Worm (Caenorhabditis elegans) whole organism, L1 larva: ENCODE results near the gene brap-2.

Experiments used
- C34B4.2 ChIP-seq: sonication (generic microtip); optimal IDR thresholded peaks from 2 replicates; lab custom pipeline; 2017; ENCODE audit warnings: mild to moderate bottlenecking, missing genetic modification characterization, missing compliant biosample characterization
- F16B12.6 ChIP-seq: fragments of 150-350 bp; optimal IDR thresholded peaks from 2 replicates; lab custom pipeline; 2014; ENCODE audit warnings: missing biosample characterization, missing genetic modification characterization
- aha-1 ChIP-seq: fragments of 150-350 bp; optimal IDR thresholded peaks from 2 replicates; lab custom pipeline; 2014; ENCODE audit warnings: missing biosample characterization, missing genetic modification characterization
- alr-1 ChIP-seq: fragments of 200-800 bp; sonication (Bioruptor generic); optimal IDR thresholded peaks from 2 replicates; lab custom pipeline; 2018; ENCODE audit warnings: borderline replicate concordance, mild to moderate bottlenecking, missing genetic modification characterization, missing compliant biosample characterization
- ama-1 ChIP-seq: fragments of 150-350 bp; optimal IDR thresholded peaks from 2 replicates; lab custom pipeline; 2014
- blmp-1 ChIP-seq: fragments of 150-350 bp; optimal IDR thresholded peaks from 2 replicates; lab custom pipeline; 2014; ENCODE audit warnings: missing biosample characterization, missing genetic modification characterization
- ceh-88 ChIP-seq: fragments of 200-800 bp; sonication (Bioruptor generic); IDR thresholded peaks from 2 replicates; pipeline ENCODE4 v1.3.6; 2022; ENCODE audit warnings: missing genetic modification characterization, missing compliant biosample characterization
- ceh-90 ChIP-seq: sonication (generic microtip); optimal IDR thresholded peaks from 2 replicates; lab custom pipeline; 2016; ENCODE audit warnings: missing genetic modification characterization, missing compliant biosample characterization
- dsc-1 ChIP-seq: sonication (generic microtip); optimal IDR thresholded peaks from 2 replicates; lab custom pipeline; 2016; ENCODE audit warnings: mild to moderate bottlenecking, missing genetic modification characterization, missing compliant biosample characterization
- efl-1 ChIP-seq, 4 experiments: fragments of 150-350 bp; optimal IDR thresholded peaks in 3 of 4; peaks in 1 of 4; 1 replicate in 1 of 4; 2 replicates in 3 of 4; lab custom pipeline; 2014; ENCODE audit warnings: missing biosample characterization in 2 of 4, missing genetic modification characterization in 2 of 4, missing genetic modification reagents in 2 of 4
- elt-2 ChIP-seq: sonication (generic microtip); optimal IDR thresholded peaks from 2 replicates; lab custom pipeline; 2016; ENCODE audit warnings: missing genetic modification characterization, mild to moderate bottlenecking, inconsistent platforms, missing compliant biosample characterization, missing genetic modification reagents
- elt-3 ChIP-seq, 6 experiments: fragments of 150-350 bp in 1 of 6; sonication (generic microtip); optimal IDR thresholded peaks; 2 replicates each; lab custom pipeline; 2017 to 2018; ENCODE audit warnings: missing biosample characterization in 6 of 6, missing genetic modification characterization in 6 of 6, inconsistent platforms in 1 of 6
- ets-5 ChIP-seq: fragments of 200-800 bp; sonication (Bioruptor generic); IDR thresholded peaks from 2 replicates; pipeline ENCODE4 v1.3.6; 2022; ENCODE audit warnings: missing genetic modification characterization, missing compliant biosample characterization
- fkh-10 ChIP-seq: sonication (generic microtip); optimal IDR thresholded peaks from 2 replicates; lab custom pipeline; 2017; ENCODE audit warnings: missing biosample characterization, missing genetic modification reagents, missing genetic modification characterization
- fkh-4 ChIP-seq: sonication (generic microtip); optimal IDR thresholded peaks from 2 replicates; lab custom pipeline; 2016; ENCODE audit warnings: missing compliant biosample characterization, missing genetic modification characterization, borderline replicate concordance
- fkh-8 ChIP-seq: sonication (generic microtip); optimal IDR thresholded peaks from 2 replicates; lab custom pipeline; 2016; ENCODE audit warnings: mild to moderate bottlenecking, missing genetic modification characterization, missing compliant biosample characterization
- fos-1 ChIP-seq: fragments of 150-350 bp; optimal IDR thresholded peaks from 2 replicates; lab custom pipeline; 2014; ENCODE audit warnings: missing biosample characterization, missing genetic modification characterization
- grh-1 ChIP-seq: fragments of 200-800 bp; sonication (Bioruptor generic); IDR thresholded peaks from 2 replicates; pipeline ENCODE4 v1.3.6; 2022; ENCODE audit warnings: missing genetic modification reagents, missing genetic modification characterization, missing compliant biosample characterization
- hlh-17 ChIP-seq: fragments of 200-800 bp; sonication (Bioruptor generic); optimal IDR thresholded peaks from 2 replicates; lab custom pipeline; 2018; ENCODE audit warnings: missing genetic modification characterization, mild to moderate bottlenecking, missing compliant biosample characterization, moderate library complexity, borderline replicate concordance
- irx-1 ChIP-seq: sonication (generic microtip); optimal IDR thresholded peaks from 2 replicates; lab custom pipeline; 2016; ENCODE audit warnings: missing genetic modification characterization, missing compliant biosample characterization
- jun-1 ChIP-seq: fragments of 150-350 bp; optimal IDR thresholded peaks from 2 replicates; lab custom pipeline; 2014; ENCODE audit warnings: missing biosample characterization, missing genetic modification reagents, missing genetic modification characterization
- lin-14 ChIP-seq: fragments of 200-800 bp; sonication (Bioruptor generic); optimal IDR thresholded peaks from 2 replicates; lab custom pipeline; 2018; ENCODE audit warnings: mild to moderate bottlenecking, missing genetic modification characterization, moderate library complexity, missing compliant biosample characterization
- lin-15B ChIP-seq: fragments of 150-350 bp; sonication (generic microtip); optimal IDR thresholded peaks from 3 replicates; lab custom pipeline; 2014; ENCODE audit warnings: missing biosample characterization, missing genetic modification characterization
- lin-35 ChIP-seq, 2 experiments: fragments of 150-350 bp; optimal IDR thresholded peaks; 2 replicates each; lab custom pipeline; 2014; ENCODE audit warnings: missing biosample characterization in 2 of 2, missing genetic modification characterization in 2 of 2, missing genetic modification reagents in 2 of 2
- lir-3 ChIP-seq: sonication (generic microtip); optimal IDR thresholded peaks from 2 replicates; lab custom pipeline; 2016; ENCODE audit warnings: mild to moderate bottlenecking, missing genetic modification characterization, moderate library complexity, missing compliant biosample characterization; ENCODE audit not compliant: poor library complexity
- lsy-2 ChIP-seq, 2 experiments: fragments of 150-350 bp; optimal IDR thresholded peaks; 2 replicates each; lab custom pipeline; 2014; ENCODE audit warnings: missing biosample characterization in 2 of 2, missing genetic modification characterization in 2 of 2
- mab-9 ChIP-seq: fragments of 200-800 bp; sonication (Bioruptor generic); IDR thresholded peaks from 2 replicates; pipeline ENCODE4 v1.3.6; 2022; ENCODE audit warnings: missing genetic modification reagents, missing genetic modification characterization, missing compliant biosample characterization
- mdl-1 ChIP-seq, 2 experiments: fragments of 150-350 bp; optimal IDR thresholded peaks; 2 replicates each; lab custom pipeline; 2014 to 2017; ENCODE audit warnings: missing biosample characterization in 2 of 2, missing genetic modification characterization in 2 of 2, inconsistent platforms in 1 of 2
- nhr-11 ChIP-seq: fragments of 150-350 bp; optimal IDR thresholded peaks from 2 replicates; lab custom pipeline; 2014; ENCODE audit warnings: missing biosample characterization, missing genetic modification characterization
- nhr-12 ChIP-seq: sonication (generic microtip); optimal IDR thresholded peaks from 2 replicates; lab custom pipeline; 2017; ENCODE audit warnings: missing biosample characterization, missing genetic modification characterization
- nhr-20 ChIP-seq: sonication (generic microtip); optimal IDR thresholded peaks from 2 replicates; lab custom pipeline; 2016; ENCODE audit warnings: mild to moderate bottlenecking, missing genetic modification characterization, missing compliant biosample characterization
- nhr-28 ChIP-seq: fragments of 150-350 bp; optimal IDR thresholded peaks from 2 replicates; lab custom pipeline; 2014; ENCODE audit warnings: missing biosample characterization, missing genetic modification characterization
- nhr-47 ChIP-seq: sonication (generic microtip); optimal IDR thresholded peaks from 2 replicates; lab custom pipeline; 2016; ENCODE audit warnings: mild to moderate bottlenecking, missing genetic modification characterization, moderate library complexity, missing compliant biosample characterization
- nhr-71 ChIP-seq: sonication (generic microtip); optimal IDR thresholded peaks from 2 replicates; lab custom pipeline; 2016; ENCODE audit warnings: mild to moderate bottlenecking, missing genetic modification characterization, moderate library complexity, missing compliant biosample characterization
- nhr-77 ChIP-seq: fragments of 150-350 bp; optimal IDR thresholded peaks from 2 replicates; lab custom pipeline; 2014; ENCODE audit warnings: missing biosample characterization, missing genetic modification characterization
- nhr-85 ChIP-seq: sonication (generic microtip); peaks from one replicate; lab custom pipeline; 2016; ENCODE audit warnings: missing genetic modification characterization, inconsistent platforms, missing compliant biosample characterization
- nhr-90 ChIP-seq: sonication (generic microtip); optimal IDR thresholded peaks from 2 replicates; lab custom pipeline; 2016; ENCODE audit warnings: mild to moderate bottlenecking, missing genetic modification characterization, missing compliant biosample characterization; ENCODE audit not compliant: poor library complexity
- pqm-1 ChIP-seq: sonication (generic microtip); optimal IDR thresholded peaks from 3 replicates; lab custom pipeline; 2017; ENCODE audit warnings: missing biosample characterization, missing genetic modification characterization
- rnt-1 ChIP-seq: sonication (generic microtip); optimal IDR thresholded peaks from 2 replicates; lab custom pipeline; 2016; ENCODE audit warnings: mild to moderate bottlenecking, missing genetic modification characterization, moderate library complexity, missing compliant biosample characterization
- skn-1 ChIP-seq: fragments of 150-350 bp; optimal IDR thresholded peaks from 2 replicates; lab custom pipeline; 2014; ENCODE audit warnings: missing biosample characterization, missing genetic modification characterization
- snu-23 ChIP-seq: sonication (generic microtip); optimal IDR thresholded peaks from 2 replicates; lab custom pipeline; 2016; ENCODE audit warnings: missing genetic modification characterization, missing compliant biosample characterization
- sox-4 ChIP-seq: sonication (generic microtip); optimal IDR thresholded peaks from 2 replicates; lab custom pipeline; 2016; ENCODE audit warnings: missing genetic modification characterization, missing compliant biosample characterization
- sup-37 ChIP-seq: fragments of 200-800 bp; sonication (Bioruptor generic); optimal IDR thresholded peaks from 2 replicates; lab custom pipeline; 2018; ENCODE audit warnings: mild to moderate bottlenecking, missing genetic modification characterization, missing compliant biosample characterization
- swsn-7 ChIP-seq: sonication (generic microtip); optimal IDR thresholded peaks from 2 replicates; lab custom pipeline; 2016; ENCODE audit warnings: missing genetic modification characterization, missing compliant biosample characterization
- tlp-1 ChIP-seq: fragments of 150-350 bp; optimal IDR thresholded peaks from 2 replicates; lab custom pipeline; 2014; ENCODE audit warnings: missing biosample characterization, missing genetic modification characterization
- unc-86 ChIP-seq: sonication (generic microtip); optimal IDR thresholded peaks from 2 replicates; lab custom pipeline; 2016; ENCODE audit warnings: missing genetic modification characterization, missing compliant biosample characterization
- vab-15 ChIP-seq: sonication (generic microtip); optimal IDR thresholded peaks from 2 replicates; lab custom pipeline; 2017; ENCODE audit warnings: missing genotype, mild to moderate bottlenecking, missing genetic modification characterization, missing compliant biosample characterization
- xbp-1 ChIP-seq: sonication (generic microtip); optimal IDR thresholded peaks from 2 replicates; lab custom pipeline; 2016; ENCODE audit warnings: missing genetic modification characterization, missing compliant biosample characterization
- zag-1 ChIP-seq: fragments of 150-350 bp; optimal IDR thresholded peaks from 2 replicates; lab custom pipeline; 2014; ENCODE audit warnings: missing biosample characterization, missing genetic modification characterization
- zip-4 ChIP-seq: fragments of 200-800 bp; sonication (Bioruptor generic); optimal IDR thresholded peaks from 2 replicates; lab custom pipeline; 2018; ENCODE audit warnings: mild to moderate bottlenecking, missing genetic modification characterization, moderate library complexity, missing compliant biosample characterization
- ztf-4 ChIP-seq: fragments of 150-350 bp; optimal IDR thresholded peaks from 2 replicates; lab custom pipeline; 2014; ENCODE audit warnings: missing biosample characterization, missing genetic modification characterization

brap-2 gene

DNA sequence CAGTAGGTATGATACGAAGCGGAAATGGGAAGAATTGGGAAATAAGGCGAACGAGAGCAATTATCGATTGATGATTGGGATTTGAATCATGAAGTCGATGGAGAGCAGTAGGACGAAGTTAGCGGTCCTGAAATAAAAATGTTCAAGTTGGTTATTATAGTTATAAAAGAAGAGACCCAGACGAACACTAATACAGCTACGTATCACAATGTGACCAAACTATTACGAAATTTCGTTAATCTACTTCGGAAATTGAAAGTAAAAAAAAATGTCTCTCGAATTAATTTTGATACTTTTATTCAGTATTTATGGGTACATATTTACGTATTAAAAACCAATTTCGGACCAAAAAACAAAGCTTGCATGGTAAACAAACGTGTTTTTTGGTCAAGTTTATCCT is 33.5 kb upstream of the brap-2 start:
- no peak for TF ChIP-seq lsy-2 (tag; optimal IDR thresholded peaks at IDR 0.05; lab: Kevin White, UChicago)
- peak; percentile 12 for TF ChIP-seq nhr-85

DNA sequence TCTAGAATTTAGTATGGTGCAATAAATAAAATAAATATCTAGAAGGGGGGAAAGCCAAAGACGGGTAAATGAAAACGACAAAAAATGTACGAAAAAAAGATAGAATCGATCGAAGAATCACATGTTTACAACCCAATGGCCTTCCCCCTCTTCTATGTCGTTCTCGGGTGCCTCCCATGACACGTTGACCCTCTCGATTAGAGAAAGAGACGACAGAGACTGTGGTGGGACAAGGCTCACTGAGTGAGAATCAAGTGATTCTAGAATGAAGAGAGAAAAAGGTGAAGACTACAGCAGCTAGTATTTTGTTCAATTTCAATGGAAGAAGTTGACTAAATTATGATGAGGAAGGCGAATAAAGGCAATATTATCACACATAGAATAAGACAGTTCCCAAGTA is 33.1 kb upstream of the brap-2 start:
- TF ChIP-seq ceh-88 (GFP tag; lab: Robert Waterston, UW) = no peak
- TF ChIP-seq pqm-1 (tag; lab: Kevin White, UChicago) = no peak
- TF ChIP-seq grh-1 = no peak
- peak in 1 of 6 experiments; percentile 74 for TF ChIP-seq elt-3 (tag; optimal IDR thresholded peaks at IDR 0.05; lab: Kevin White, UChicago)
- TF ChIP-seq nhr-71 (tag; lab: Kevin White, UChicago) = peak; percentile 78
- no peak for TF ChIP-seq ceh-90 (tag; lab: Kevin White, UChicago)
- TF ChIP-seq lsy-2 (tag; optimal IDR thresholded peaks at IDR 0.05; lab: Kevin White, UChicago) = peak; percentile 56 to 73
- peak; percentile 59 for TF ChIP-seq elt-2 (tag; lab: Kevin White, UChicago)
- TF ChIP-seq nhr-28 = no peak
- TF ChIP-seq hlh-17 (GFP tag; lab: Kevin White, UChicago) = no peak
- TF ChIP-seq nhr-47 (tag; lab: Kevin White, UChicago) = peak; percentile 45
- peak; percentile 34 for TF ChIP-seq F16B12.6 (tag; lab: Kevin White, UChicago)
- no peak for TF ChIP-seq aha-1 (tag; lab: Kevin White, UChicago)
- peak; percentile 45 to 55 for TF ChIP-seq efl-1 (optimal IDR thresholded peaks at IDR 0.05; lab: Kevin White, UChicago)
- TF ChIP-seq efl-1 (GFP tag; optimal IDR thresholded peaks at IDR 0.05 in 1 of 2; lab: Kevin White, UChicago) = peak; percentile 45 to 89
- peak; percentile 60 to 78 for TF ChIP-seq lin-35 (GFP tag; optimal IDR thresholded peaks at IDR 0.05; lab: Kevin White, UChicago)
- TF ChIP-seq fkh-8 = no peak
- no peak for TF ChIP-seq C34B4.2 (tag; lab: Kevin White, UChicago)
- TF ChIP-seq fos-1 (tag; lab: Kevin White, UChicago) = no peak
- TF ChIP-seq jun-1 (tag; lab: Kevin White, UChicago) = no peak
- peak; percentile 85 for TF ChIP-seq lin-14
- TF ChIP-seq sox-4 (tag; lab: Kevin White, UChicago) = no peak
- no peak for TF ChIP-seq nhr-12 (tag; lab: Kevin White, UChicago)
- no peak for TF ChIP-seq tlp-1
- peak in 1 of 2 experiments; percentile 62 for TF ChIP-seq mdl-1 (tag; optimal IDR thresholded peaks at IDR 0.05; lab: Kevin White, UChicago)
- TF ChIP-seq fkh-10 (GFP tag; lab: Kevin White, UChicago) = no peak
- TF ChIP-seq nhr-11 (tag; lab: Kevin White, UChicago) = no peak
- TF ChIP-seq sup-37 (GFP tag; lab: Kevin White, UChicago) = no peak
- TF ChIP-seq unc-86 (tag; lab: Kevin White, UChicago) = no peak
- TF ChIP-seq lin-15B (tag; lab: Kevin White, UChicago) = no peak
- TF ChIP-seq swsn-7 (tag; lab: Kevin White, UChicago) = peak; percentile 48
- peak; percentile 71 for TF ChIP-seq rnt-1 (tag; lab: Kevin White, UChicago)
- TF ChIP-seq irx-1 (tag; lab: Kevin White, UChicago) = no peak
- no peak for TF ChIP-seq zip-4
- no peak for TF ChIP-seq alr-1 (tag; lab: Kevin White, UChicago)
- no peak for TF ChIP-seq ama-1 (lab: Kevin White, UChicago)
- peak; percentile 12 for TF ChIP-seq lir-3 (tag; lab: Kevin White, UChicago)
- TF ChIP-seq zag-1 (tag; lab: Kevin White, UChicago) = no peak
- peak; percentile 17 for TF ChIP-seq skn-1 (tag; lab: Kevin White, UChicago)
- peak; percentile 36 for TF ChIP-seq ztf-4 (tag; lab: Kevin White, UChicago)
- no peak for TF ChIP-seq mab-9 (GFP tag; lab: Robert Waterston, UW)
- TF ChIP-seq blmp-1 (tag; lab: Kevin White, UChicago) = peak; percentile 34
- TF ChIP-seq nhr-90 (tag; lab: Kevin White, UChicago) = peak; percentile 17
- TF ChIP-seq nhr-20 (tag; lab: Kevin White, UChicago) = peak; percentile 60
- peak; percentile 81 for TF ChIP-seq snu-23
- no peak for TF ChIP-seq vab-15
- TF ChIP-seq fkh-4 = no peak
- no peak for TF ChIP-seq nhr-77 (tag; lab: Kevin White, UChicago)
- TF ChIP-seq ets-5 (GFP tag; lab: Robert Waterston, UW) = no peak
- peak; percentile 19 for TF ChIP-seq xbp-1
- no peak for TF ChIP-seq dsc-1 (tag; lab: Kevin White, UChicago)
